Worm (Caenorhabditis elegans) whole organism, dauer: ENCODE results near the gene dop-6.
"Not testable (repeated sequence)": the region's sequence is repeated elsewhere in the genome, so short reads cannot be mapped to it uniquely, and the experiment has no call there.

Experiments used
- unc-62 ChIP-seq: sonication (generic microtip); optimal IDR thresholded peaks from 2 replicates; lab custom pipeline; 2017; ENCODE audit warnings: missing biosample characterization, missing genetic modification reagents, missing genetic modification characterization

Gene dop-6

DNA sequence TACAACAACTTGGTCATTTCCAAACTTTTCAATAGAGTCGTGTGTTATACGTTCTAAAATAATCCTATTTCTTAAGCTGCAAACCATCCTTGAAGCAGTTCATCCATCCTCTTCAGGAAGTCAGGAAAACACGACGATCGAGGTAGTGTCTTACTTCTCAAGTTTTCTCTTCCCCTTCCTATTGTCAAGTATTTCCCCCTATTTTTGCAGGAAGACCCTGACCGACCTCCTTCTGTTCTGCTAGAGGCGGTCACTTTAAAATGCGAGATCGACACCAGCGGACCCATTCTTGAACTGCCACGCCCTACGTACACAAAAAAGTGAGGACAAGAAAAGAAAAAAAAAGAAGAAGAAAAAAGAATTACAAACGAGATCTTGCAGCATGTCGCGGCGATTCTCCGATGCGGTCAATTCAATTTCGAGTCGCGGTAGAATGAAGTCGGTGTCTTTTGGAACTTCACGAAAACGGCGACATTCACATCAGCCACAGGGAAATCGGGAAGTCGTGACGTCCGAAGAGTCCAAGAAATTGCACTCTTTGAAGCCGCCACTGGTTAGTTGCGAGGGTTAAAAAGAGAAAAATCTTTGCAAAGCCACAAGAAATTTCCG, 2.3 kb downstream of the dop-6 start:
- TF ChIP-seq unc-62 (GFP tag; lab: Kevin White, UChicago), result no peak

DNA sequence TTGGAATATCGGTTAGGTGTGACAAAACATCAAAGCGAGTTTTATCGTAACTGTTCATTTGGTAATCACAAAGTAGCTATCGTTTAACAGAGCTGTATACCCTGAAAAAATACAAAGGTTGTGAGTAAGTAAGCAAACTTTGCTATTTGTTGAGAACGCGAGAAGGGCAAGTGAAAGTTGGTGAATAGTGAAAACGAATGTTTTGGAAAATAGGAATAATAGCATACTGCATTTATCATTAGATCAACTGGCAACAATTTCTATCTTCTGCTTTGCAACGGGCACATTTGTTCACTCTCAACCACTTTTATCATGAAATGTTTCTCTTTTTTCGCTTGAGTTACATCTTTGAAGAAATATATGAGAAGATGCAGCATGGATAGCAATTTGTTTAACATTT, 8.2 kb downstream of the dop-6 start, which contains the start of gene C24A8.5:
Gene C24A8.5 (minus strand): TSS at position 101 of the 400 bp plus-strand sequence.
- no peak for TF ChIP-seq unc-62 (GFP tag; lab: Kevin White, UChicago)

DNA sequence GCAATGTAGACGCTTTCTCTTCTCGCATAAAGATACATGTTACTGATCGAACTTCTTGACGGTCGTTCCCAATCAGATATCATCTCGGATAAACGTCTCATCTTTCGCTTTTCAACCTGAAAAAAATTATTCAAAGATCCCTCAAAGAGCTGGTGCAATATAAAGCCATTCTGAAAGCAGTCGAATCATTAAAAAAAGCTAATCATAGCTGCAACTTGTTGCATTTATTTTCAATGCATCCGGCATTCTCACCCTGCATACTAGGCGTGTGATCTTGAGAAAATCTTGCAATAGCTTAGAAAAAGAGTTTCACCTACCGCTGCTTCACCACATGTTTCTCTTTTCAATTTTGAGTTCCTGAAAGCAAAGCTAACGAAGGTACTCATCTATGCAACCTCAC, 11.6 kb downstream of the dop-6 start, which contains the start of gene C24A8.6:
Gene C24A8.6 (minus strand): TSS at position 101 of the 400 bp plus-strand sequence.
- TF ChIP-seq unc-62 (GFP tag; lab: Kevin White, UChicago), result not testable (repeated sequence)

DNA sequence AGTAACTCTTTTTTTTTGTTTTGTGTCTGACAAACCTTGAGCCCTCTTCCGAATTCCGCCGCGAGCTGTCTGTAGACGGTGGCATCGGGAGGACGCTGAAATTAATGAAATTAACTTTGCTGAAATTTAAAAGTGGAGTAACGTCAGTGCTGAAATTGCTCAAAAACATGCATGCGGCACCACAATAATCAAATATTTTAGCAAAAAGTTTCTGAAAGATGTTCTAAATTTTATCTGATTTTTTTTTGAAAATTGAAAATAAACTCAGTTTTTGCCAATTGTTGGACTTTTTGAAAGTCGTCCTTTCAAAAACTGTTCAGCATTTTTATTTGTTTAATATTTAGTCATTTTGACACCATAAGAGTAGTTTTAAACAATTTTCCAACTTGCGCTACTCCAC, 15.3 kb downstream of the dop-6 start, which contains the start of gene cst-2:
Gene cst-2 (minus strand): TSS at position 101 of the 400 bp plus-strand sequence.
- not testable (repeated sequence) for TF ChIP-seq unc-62 (GFP tag; lab: Kevin White, UChicago)

DNA sequence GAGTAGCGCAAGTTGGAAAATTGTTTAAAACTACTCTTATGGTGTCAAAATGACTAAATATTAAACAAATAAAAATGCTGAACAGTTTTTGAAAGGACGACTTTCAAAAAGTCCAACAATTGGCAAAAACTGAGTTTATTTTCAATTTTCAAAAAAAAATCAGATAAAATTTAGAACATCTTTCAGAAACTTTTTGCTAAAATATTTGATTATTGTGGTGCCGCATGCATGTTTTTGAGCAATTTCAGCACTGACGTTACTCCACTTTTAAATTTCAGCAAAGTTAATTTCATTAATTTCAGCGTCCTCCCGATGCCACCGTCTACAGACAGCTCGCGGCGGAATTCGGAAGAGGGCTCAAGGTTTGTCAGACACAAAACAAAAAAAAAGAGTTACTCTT, 18.7 kb downstream of the dop-6 start, which contains the start of gene cst-1:
Gene cst-1 (plus strand): TSS at position 301 of the 400 bp plus-strand sequence.
- not testable (repeated sequence) for TF ChIP-seq unc-62 (GFP tag; lab: Kevin White, UChicago)

DNA sequence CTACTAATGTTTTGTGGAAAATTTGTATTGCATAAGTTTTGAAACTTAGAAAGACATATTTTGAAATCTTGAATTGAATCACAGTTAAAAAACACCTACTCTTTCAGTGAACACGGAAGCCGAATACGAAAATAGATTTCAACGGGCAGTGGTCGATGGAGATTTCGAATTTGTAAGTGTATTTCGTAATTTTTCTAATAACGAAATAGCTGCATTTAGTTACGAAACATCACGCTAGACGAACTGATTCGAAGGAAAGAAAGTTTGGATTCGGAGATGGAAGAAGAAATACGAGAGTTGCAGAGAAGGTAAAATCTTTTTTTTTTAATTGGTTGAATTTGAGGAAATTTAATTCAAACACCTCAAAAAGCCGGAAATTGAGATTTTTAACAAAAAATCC, 22.1 kb downstream of the dop-6 start:
- no peak for TF ChIP-seq unc-62 (GFP tag; lab: Kevin White, UChicago)

DNA sequence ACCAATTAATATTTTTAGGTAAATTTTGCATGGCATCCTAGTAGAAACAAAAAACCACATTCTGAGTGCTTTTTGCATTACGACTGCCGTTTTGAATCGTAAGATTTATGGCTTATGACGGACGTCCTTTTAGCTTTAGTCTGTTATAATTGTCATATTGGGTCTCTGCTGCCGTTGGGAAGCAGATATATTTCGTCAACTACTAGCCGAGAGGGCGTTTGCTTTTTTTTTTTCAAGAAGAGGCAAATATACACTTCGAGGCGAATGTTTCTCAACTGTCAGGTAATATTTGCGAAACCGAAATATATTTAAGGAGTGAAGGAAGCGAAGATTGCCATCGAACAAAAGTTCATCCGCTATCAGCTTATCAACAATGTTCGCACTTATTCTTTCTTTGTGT, 23.3 kb downstream of the dop-6 start, which contains the start of gene F14H12.3:
Gene F14H12.3 (plus strand): TSS at position 301 of the 400 bp plus-strand sequence.
- no peak for TF ChIP-seq unc-62 (GFP tag; lab: Kevin White, UChicago)

DNA sequence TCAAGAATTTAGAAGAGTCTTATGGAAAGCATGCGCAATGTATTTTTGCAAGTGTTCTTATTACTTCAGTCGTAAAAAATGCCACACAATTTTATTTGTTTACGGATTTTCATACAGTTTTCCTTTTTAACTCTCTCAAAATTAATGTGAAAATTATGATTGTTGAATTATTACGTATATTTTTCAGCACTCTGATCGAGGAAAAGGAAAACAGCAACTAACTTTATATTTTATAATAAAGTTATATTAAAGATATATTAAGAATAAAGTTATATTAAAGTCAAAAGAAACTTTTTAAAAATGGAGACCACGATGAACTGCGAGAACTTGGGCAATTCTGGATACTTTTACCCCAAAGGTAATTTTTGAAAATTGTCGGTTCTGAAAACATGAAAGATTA, 29.5 kb downstream of the dop-6 start, which contains the start of gene F14H12.2:
Gene F14H12.2 (plus strand): TSS at position 301 of the 400 bp plus-strand sequence.
- no peak for TF ChIP-seq unc-62 (GFP tag; lab: Kevin White, UChicago)

DNA sequence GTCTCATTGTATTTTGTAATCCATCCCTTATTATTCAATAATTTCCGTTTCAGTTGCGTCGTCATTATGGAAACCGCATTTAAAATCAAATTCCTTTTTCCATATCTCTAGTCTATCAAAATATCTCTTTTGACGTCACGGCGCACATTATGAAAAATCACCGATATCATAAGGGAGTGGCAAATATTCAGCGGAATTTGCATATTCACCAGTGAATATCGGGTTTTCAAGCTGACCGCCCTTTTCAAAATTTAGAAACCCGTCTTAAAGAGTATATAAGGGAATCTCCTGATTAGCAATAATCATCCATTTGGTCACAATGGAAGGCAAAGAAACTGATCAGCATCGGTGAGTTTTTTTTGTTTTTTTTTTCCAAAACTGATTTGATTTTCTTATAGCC, 32.7 kb downstream of the dop-6 start, which contains the start of gene col-165:
Gene col-165 (plus strand): TSS at position 301 of the 400 bp plus-strand sequence.
- TF ChIP-seq unc-62 (GFP tag; lab: Kevin White, UChicago), result no peak

DNA sequence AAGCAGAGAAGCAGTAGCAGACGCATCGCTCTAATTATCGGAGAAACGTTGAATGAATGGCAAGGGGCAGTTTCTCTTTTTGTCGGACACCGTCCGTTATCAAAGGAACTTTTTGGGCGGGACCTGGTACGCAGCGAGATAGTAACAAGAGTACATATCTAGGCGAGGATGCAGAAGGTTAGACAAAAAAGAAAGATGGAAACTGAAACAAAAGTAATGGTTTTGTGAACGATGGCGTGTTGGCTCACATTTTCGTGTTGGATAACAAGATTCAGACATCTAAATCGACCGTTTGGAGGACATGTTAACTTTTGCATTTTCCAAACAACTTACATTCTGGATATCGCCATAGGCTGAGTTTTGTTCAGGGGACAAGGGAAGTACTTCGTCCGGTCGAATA, 36.8 kb downstream of the dop-6 start, which contains the start of gene F14H12.6:
Gene F14H12.6 (minus strand): TSS at position 101 of the 400 bp plus-strand sequence.
- TF ChIP-seq unc-62 (GFP tag; lab: Kevin White, UChicago), result no peak

DNA sequence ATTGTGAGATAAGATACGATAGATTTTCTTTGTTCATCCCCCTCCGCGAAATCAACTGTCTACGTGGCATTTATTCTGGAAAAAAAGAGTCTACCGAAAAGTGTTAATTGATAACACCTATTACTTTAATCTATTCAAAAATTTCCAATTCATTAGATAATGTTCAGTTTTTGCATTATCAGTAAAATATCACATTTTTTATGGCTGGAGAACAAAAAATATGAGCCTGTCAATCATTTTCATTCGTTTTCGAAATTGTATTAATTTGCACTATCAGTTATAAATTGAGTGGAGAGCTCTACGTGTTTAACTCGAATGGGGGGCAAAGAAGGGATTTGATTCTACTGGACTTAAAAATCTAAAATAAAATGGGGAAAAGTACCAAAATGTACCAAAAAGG, 38.4 kb downstream of the dop-6 start:
- no peak for TF ChIP-seq unc-62 (GFP tag; lab: Kevin White, UChicago)

DNA sequence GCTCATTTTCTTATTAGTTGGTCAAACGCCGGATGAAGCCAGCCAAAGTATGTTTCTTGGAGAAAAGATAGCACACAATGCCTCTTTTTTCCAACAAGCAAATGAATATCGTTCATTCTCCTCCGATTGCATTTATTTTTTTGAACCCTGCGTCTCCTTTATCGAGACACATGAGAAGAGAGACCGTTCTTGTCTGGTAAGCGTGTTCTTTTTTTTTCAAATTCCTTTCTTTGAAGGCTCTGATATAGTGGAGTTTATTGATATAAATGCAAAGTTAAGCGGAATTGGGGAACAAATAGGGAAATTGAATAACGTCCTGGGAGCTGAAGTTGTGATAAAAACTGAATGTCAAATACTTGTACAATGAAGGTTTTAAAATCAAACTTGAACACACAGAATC, 41.9 kb downstream of the dop-6 start, which contains the start of gene F14H12.7:
Gene F14H12.7 (minus strand): TSS at position 101 of the 400 bp plus-strand sequence.
- no peak for TF ChIP-seq unc-62 (GFP tag; lab: Kevin White, UChicago)

DNA sequence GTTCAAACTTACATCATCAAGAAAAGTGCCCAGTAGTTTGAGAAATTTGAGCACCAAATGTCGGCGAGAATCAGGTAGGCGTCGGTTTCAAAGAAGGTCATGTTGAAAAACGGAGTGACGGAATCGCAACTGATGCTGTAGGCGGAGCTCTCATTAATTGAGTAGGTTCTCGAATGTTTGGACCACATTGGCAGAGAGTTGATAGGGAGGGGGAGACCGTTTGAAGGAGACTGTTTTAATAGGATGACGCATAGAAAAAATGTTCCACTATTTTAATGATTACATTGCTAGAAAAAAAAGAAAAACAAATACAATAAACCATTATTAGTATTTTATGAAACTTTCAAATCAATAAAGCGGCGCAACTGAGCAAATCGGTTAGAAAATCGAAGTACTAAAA, 42.5 kb downstream of the dop-6 start, which contains the start of gene F14H12.17:
Gene F14H12.17 (minus strand): TSS at position 101 of the 400 bp plus-strand sequence.
- no peak for TF ChIP-seq unc-62 (GFP tag; lab: Kevin White, UChicago)

DNA sequence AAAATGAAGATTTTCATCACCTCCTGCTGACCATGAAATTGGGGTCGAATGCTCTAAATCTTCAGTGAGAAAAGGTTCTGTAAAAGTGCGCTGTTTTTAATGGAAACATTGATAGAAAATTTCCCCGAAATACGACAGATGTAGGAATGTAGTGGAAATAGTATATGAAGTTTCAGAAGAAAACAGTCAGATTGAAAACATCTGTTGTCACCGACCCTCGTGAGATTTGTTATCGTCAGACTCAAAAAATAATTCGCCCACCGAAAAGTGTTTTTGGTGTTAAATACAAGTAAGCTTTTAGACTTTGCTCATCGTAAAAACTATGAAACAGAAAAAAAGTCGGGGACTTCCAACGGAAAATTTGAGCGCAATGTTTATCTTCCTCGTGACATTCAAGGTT, 44.2 kb downstream of the dop-6 start, which contains the start of gene F14H12.8:
Gene F14H12.8 (minus strand): TSS at position 101 of the 400 bp plus-strand sequence.
- TF ChIP-seq unc-62 (GFP tag; lab: Kevin White, UChicago), result no peak

DNA sequence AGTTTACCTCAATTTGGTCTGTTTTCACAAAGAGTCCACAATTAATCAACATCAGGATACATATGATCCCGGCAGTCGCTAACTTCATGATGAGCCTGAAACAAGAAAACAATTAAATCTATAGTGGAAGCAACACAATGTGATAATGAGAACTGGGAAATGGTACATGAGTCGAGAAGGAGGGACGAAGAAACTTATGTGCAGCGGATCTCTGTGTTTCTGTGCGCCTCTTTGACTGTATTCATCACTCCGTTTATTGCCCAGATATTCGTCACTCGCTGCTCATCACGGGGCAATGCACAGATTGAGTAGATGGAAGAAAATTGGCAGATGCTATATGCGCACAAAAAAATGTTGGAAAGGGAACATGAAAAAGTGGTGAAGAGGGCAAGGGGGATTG, 45.6 kb downstream of the dop-6 start, which contains the start of gene R160.3:
Gene R160.3 (minus strand): TSS at position 101 of the 400 bp plus-strand sequence.
- no peak for TF ChIP-seq unc-62 (GFP tag; lab: Kevin White, UChicago)

DNA sequence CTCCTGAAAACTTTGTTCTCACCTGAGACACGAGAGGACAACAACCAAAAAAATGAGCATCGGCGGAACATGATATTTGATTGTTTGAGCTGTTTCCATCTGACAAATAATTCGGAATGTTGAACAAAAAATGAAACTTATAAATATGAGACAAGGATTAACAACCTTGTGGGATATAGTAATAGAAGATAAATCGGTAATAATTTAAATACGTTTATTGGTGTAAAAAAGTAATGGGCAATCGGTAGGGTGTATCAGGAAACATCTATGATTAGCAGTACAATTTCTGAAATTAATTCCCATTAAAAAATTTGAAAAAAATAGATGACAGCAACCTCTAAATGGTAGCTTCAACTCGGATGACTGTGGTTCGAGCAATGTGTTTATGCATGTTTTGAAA, 46.8 kb downstream of the dop-6 start, which contains the start of gene R160.10:
Gene R160.10 (minus strand): TSS at position 101 of the 400 bp plus-strand sequence.
- no peak for TF ChIP-seq unc-62 (GFP tag; lab: Kevin White, UChicago)
